Worm (Caenorhabditis elegans): ENCODE data around the gene ltd-1.

DNA sequence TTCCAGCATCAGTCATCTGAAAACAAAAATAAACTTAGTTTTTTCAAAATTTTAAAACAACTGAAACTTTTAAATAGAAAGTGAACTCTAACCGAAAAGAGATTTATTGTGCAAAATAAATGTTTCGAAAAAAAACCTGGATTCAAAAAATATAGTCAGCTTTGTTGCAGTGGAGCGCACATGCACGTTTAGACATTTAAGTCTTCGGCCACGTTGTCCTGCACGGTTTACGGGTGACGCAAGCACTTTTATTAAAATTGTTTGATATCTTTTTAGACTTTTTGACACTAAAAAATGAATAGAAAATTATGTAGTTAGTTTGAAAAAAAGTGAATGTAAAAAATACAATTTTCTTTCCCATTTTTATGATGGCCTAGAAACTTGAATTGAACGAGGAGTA lies 53.1 kb downstream of the ltd-1 start, which contains the start of the genes ubh-4 and algn-6:
- TF ChIP-seq madf-5 (GFP tag; IDR thresholded peaks at IDR 0.05) (no peak), aly-2 (tag; optimal IDR thresholded peaks at IDR 0.05) (no peak), nhr-42 (GFP tag; IDR thresholded peaks at IDR 0.05) (no peak), snpc-4 (tag; optimal IDR thresholded peaks at IDR 0.05) (no peak)
